Fruit fly (Drosophila melanogaster) whole organism, wandering third instar larva: ENCODE data around the gene Spase12.

Source experiments
- Dfd ChIP-seq: fragments of >200 bp; optimal IDR thresholded peaks from 2 replicates; lab custom pipeline; 2017; ENCODE audit warnings: missing biosample characterization, missing genetic modification characterization
- GATAd ChIP-seq: sonication (Bioruptor generic); optimal IDR thresholded peaks from 2 replicates; lab custom pipeline; 2016; ENCODE audit warnings: missing biosample characterization, missing genetic modification characterization
- HLH106 ChIP-seq: fragments of 200-800 bp; optimal IDR thresholded peaks from 3 replicates; lab custom pipeline; 2019; ENCODE audit warnings: missing biosample characterization, mild to moderate bottlenecking, missing genetic modification characterization, moderate library complexity
- Hnf4 ChIP-seq: fragments of 200-800 bp; sonication (Bioruptor generic); optimal IDR thresholded peaks from 2 replicates; lab custom pipeline; 2016; ENCODE audit warnings: missing biosample characterization, mild to moderate bottlenecking, missing genetic modification characterization
- Mio ChIP-seq: sonication (Bioruptor generic); optimal IDR thresholded peaks from 2 replicates; lab custom pipeline; 2016; ENCODE audit warnings: missing biosample characterization, missing genetic modification characterization
- Myc ChIP-seq: fragments of >200 bp; optimal IDR thresholded peaks from 2 replicates; lab custom pipeline; 2017
- foxo ChIP-seq, 2 experiments: fragments of 200-800 bp; sonication (Bioruptor generic); optimal IDR thresholded peaks; 2 replicates in 1 of 2; 3 replicates in 1 of 2; lab custom pipeline; 2016 to 2017; ENCODE audit warnings: missing biosample characterization in 2 of 2, missing genetic modification characterization in 2 of 2
- jim ChIP-seq: fragments of 175-275, 200-325 bp; sonication (Bioruptor generic); optimal IDR thresholded peaks from 2 replicates; lab custom pipeline; 2016; ENCODE audit warnings: missing biosample characterization, mild to moderate bottlenecking, missing genetic modification characterization
- usp ChIP-seq: fragments of >200 bp; optimal IDR thresholded peaks from 2 replicates; lab custom pipeline; 2017; ENCODE audit warnings: missing biosample characterization, missing genetic modification characterization
- woc ChIP-seq: sonication (Bioruptor generic); optimal IDR thresholded peaks from 2 replicates; lab custom pipeline; 2016; ENCODE audit warnings: missing biosample characterization, mild to moderate bottlenecking, missing genetic modification characterization

DNA sequence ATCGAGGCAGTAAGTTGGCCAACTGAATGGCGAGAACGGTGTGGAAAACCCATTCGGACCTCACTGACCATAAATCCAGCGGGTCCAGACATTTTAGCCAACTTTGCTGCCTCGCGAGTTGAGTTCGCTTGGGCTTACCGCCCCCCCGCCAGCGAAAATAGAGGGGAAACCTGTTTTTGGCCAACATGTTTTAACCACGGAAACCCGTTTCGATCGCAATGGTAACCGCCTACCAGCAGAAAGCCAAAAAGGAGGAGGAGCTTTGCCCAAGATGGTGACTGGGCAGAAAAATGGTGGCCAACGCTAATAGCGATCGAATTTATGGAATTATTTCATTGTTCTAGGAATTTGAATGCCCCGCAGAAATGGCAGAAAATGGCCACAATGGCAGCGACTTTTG is 35.6 kb upstream of the Spase12 start:
- TF ChIP-seq Myc (lab: Kevin White, UChicago), result no peak
- no peak for TF ChIP-seq Mio (GFP tag; lab: Kevin White, UChicago)
- TF ChIP-seq Hnf4 (GFP tag; lab: Kevin White, UChicago), result no peak
- TF ChIP-seq usp (GFP tag; lab: Kevin White, UChicago), result no peak
- TF ChIP-seq GATAd (GFP tag; lab: Kevin White, UChicago), result no peak
- no peak for TF ChIP-seq Dfd (GFP tag; lab: Kevin White, UChicago)
- no peak for TF ChIP-seq woc (GFP tag; lab: Kevin White, UChicago)
- no peak for TF ChIP-seq HLH106 (tag; lab: Kevin White, UChicago)
- TF ChIP-seq jim (GFP tag; lab: Kevin White, UChicago), result no peak
- TF ChIP-seq foxo (GFP tag; optimal IDR thresholded peaks at IDR 0.05; lab: Kevin White, UChicago), result no peak
